Fruit fly (Drosophila melanogaster): Measurements from ENCODE around the gene Fie.

DNA sequence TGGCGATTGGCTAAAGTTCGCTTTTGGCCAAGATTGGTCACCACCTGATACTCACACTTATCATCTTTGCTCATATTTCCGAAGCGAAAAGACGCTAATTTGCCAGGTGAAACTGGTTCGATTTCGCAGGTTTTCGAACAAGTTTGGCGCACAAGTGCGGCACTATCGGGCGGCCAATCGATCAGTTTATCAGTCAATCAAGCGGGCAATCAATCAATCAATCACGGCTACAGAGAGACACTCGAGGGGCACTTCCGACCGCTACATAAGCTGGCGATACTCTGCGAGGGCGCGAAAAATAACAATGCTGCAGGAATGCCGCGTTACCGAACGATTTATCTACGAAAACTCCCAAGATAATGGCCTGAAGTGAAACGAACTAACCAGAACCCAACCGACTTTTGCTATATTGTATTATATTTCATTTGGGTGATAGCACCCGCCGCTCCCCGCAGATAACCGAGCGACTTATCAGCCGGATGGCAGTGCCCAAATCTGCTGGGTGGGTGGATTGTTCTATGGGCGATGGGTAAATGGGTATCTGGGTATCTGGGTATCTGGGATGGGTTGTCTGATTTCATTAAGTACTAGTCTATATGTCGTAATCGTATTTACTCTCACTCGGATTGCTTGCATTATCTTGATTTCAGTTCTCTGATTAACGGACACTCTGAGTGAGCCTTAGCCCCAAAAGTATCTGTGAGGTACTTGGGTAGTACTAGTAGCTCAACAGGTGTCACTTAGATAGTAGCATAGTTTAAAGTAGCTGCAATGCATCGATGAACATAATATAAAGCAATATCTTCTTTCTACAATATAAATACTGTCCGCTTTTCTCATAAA, 36.8 kb downstream of the Fie start:
- TF ChIP-seq Myc (optimal IDR thresholded peaks at IDR 0.05) (no peak), Sin3A (optimal IDR thresholded peaks at IDR 0.05) (no peak)

Data from Kc167 (cell line).